Fruit fly (Drosophila melanogaster) whole organism: ENCODE results near the gene Cpr64Ad.

Experiments used
- CG8478 ChIP-seq: fragments of >200 bp; optimal IDR thresholded peaks from 2 replicates; lab custom pipeline; 2018; ENCODE audit warnings: inconsistent platforms
- EcR ChIP-seq, 2 experiments: fragments of >200 bp; optimal IDR thresholded peaks; 2 replicates each; lab custom pipeline; 2017; ENCODE audit warnings: missing biosample characterization in 2 of 2, missing genetic modification characterization in 2 of 2, missing genetic modification reagents in 2 of 2
- pan ChIP-seq: fragments of >200 bp; optimal IDR thresholded peaks from 2 replicates; lab custom pipeline; 2017
- psq ChIP-seq: fragments of >200 bp; optimal IDR thresholded peaks from 2 replicates; lab custom pipeline; 2017
- usp ChIP-seq: fragments of >200 bp; optimal IDR thresholded peaks from 2 replicates; lab custom pipeline; 2017; ENCODE audit warnings: missing biosample characterization, missing genetic modification characterization, mixed read lengths

DNA sequence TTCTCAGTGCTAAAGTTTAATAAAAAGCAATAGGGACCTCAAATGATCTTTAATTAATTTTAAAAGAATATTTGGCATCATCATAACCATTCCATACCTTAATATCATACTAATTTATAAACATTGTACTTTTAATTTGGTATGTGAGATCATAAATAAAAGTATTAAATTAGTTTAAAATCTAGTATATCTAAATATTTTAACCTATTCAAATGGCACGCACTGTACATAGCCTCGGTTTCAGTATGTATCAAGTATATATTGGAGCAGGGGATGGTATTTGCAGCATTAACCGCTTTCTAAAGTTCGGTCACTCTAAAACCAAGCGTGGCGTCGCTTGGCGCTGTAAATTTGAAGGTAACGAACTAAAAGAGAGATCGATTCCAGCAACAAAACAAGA is 27.2 kb downstream of the Cpr64Ad start, which contains the start of gene pav:
- TF ChIP-seq psq (lab: Kevin White, UChicago) (no peak), pan (lab: Kevin White, UChicago) (no peak), usp (GFP tag; lab: Kevin White, UChicago) (no peak), CG8478 (lab: Kevin White, UChicago) (no peak), EcR (GFP tag; optimal IDR thresholded peaks at IDR 0.05; lab: Kevin White, UChicago) (no peak)
